Worm (Caenorhabditis elegans) whole organism, early embryonic: ENCODE results near the gene F35H8.4.

Experiments
- F13C5.2 ChIP-seq: sonication (generic microtip); optimal IDR thresholded peaks from 2 replicates; lab custom pipeline; 2017; ENCODE audit warnings: mild to moderate bottlenecking, missing genetic modification characterization, inconsistent platforms, missing compliant biosample characterization
- aly-1 ChIP-seq: sonication (generic microtip); optimal IDR thresholded peaks from 2 replicates; lab custom pipeline; 2016; ENCODE audit warnings: missing genetic modification characterization, missing compliant biosample characterization
- hmg-4 ChIP-seq: fragments of 200-800 bp; sonication (Bioruptor generic); optimal IDR thresholded peaks from 2 replicates; lab custom pipeline; 2018; ENCODE audit warnings: mild to moderate bottlenecking, missing genetic modification characterization, missing compliant biosample characterization
- pes-1 ChIP-seq: fragments of 200-800 bp; sonication (Bioruptor generic); IDR thresholded peaks from 2 replicates; pipeline ENCODE4 v1.3.6; 2022; ENCODE audit warnings: missing genetic modification reagents, missing genetic modification characterization, missing compliant biosample characterization
- tbx-11 ChIP-seq: fragments of 200-800 bp; sonication (Bioruptor generic); IDR thresholded peaks from 2 replicates; pipeline ENCODE4 v1.3.6; 2022; ENCODE audit warnings: missing genetic modification characterization, missing compliant biosample characterization

- no peak for TF ChIP-seq tbx-11 (GFP tag; lab: Robert Waterston, UW)
- TF ChIP-seq F13C5.2 (tag; lab: Kevin White, UChicago), result no peak
- no peak for TF ChIP-seq pes-1
- no peak for TF ChIP-seq aly-1
- TF ChIP-seq hmg-4, result no peak
Measured at ce11 chrII:9542785-9543184, 17.0 kb downstream of the F35H8.4 start, which contains the start of gene sra-4.
